Fruit fly (Drosophila melanogaster) whole organism, embryonic: ENCODE results near the gene CG31445.
A peak's percentile ranks its signal among the peaks of the same experiment; 100 is the strongest.

Experiments
- CG10209 ChIP-seq: fragments of 200-800 bp; sonication (Bioruptor generic); optimal IDR thresholded peaks from 3 replicates; lab custom pipeline; 2017; ENCODE audit warnings: missing biosample characterization, mild to moderate bottlenecking, missing genetic modification characterization, missing genetic modification reagents
- CG11456 ChIP-seq: fragments of 200-800 bp; sonication (Bioruptor generic); IDR thresholded peaks from 3 replicates; pipeline ENCODE4 v1.3.6; 2022; ENCODE audit warnings: missing biosample characterization, missing genetic modification characterization
- CG12104 ChIP-seq: fragments of 200-800 bp; sonication (Bioruptor generic); optimal IDR thresholded peaks from 3 replicates; lab custom pipeline; 2016; ENCODE audit warnings: missing biosample characterization, missing genetic modification characterization
- CG12659 ChIP-seq: fragments of 200-800 bp; sonication (Bioruptor generic); optimal IDR thresholded peaks from 3 replicates; lab custom pipeline; 2017; ENCODE audit warnings: mild to moderate bottlenecking, missing biosample characterization, missing genetic modification reagents, missing genetic modification characterization
- CG12942 ChIP-seq: fragments of 200-800 bp; sonication (Bioruptor generic); optimal IDR thresholded peaks from 3 replicates; lab custom pipeline; 2016; ENCODE audit warnings: missing biosample characterization, missing genetic modification characterization
- CG13894 ChIP-seq: fragments of 200-800 bp; sonication (Bioruptor generic); optimal IDR thresholded peaks from 3 replicates; lab custom pipeline; 2018; ENCODE audit warnings: missing biosample characterization, mild to moderate bottlenecking, missing genetic modification characterization, moderate library complexity
- CG15011 ChIP-seq: fragments of 200-800 bp; sonication (Bioruptor generic); optimal IDR thresholded peaks from 3 replicates; lab custom pipeline; 2018; ENCODE audit warnings: missing biosample characterization, mild to moderate bottlenecking, missing genetic modification characterization
- CG15601 ChIP-seq: fragments of 200-800 bp; sonication (Bioruptor generic); optimal IDR thresholded peaks from 3 replicates; lab custom pipeline; 2019; ENCODE audit warnings: missing biosample characterization, mild to moderate bottlenecking, missing genetic modification characterization, moderate library complexity
- CG17568 ChIP-seq: fragments of 200-800 bp; sonication (Bioruptor generic); optimal IDR thresholded peaks from 2 replicates; lab custom pipeline; 2018; ENCODE audit warnings: missing biosample characterization, mild to moderate bottlenecking, missing genetic modification characterization, moderate library complexity
- CG18262 ChIP-seq: fragments of 200-800 bp; optimal IDR thresholded peaks from 3 replicates; lab custom pipeline; 2019; ENCODE audit warnings: missing biosample characterization, mild to moderate bottlenecking, missing genetic modification characterization, moderate library complexity
- CG2116 ChIP-seq: fragments of 200-800 bp; sonication (Bioruptor generic); optimal IDR thresholded peaks from 3 replicates; lab custom pipeline; 2018; ENCODE audit warnings: missing biosample characterization, mild to moderate bottlenecking, missing genetic modification characterization
- CG2202 ChIP-seq: fragments of 200-800 bp; sonication (Bioruptor generic); optimal IDR thresholded peaks from 2 replicates; lab custom pipeline; 2018; ENCODE audit warnings: missing biosample characterization, mild to moderate bottlenecking, missing genetic modification characterization
- CG2712 ChIP-seq: fragments of 200-800 bp; optimal IDR thresholded peaks from 3 replicates; lab custom pipeline; 2019; ENCODE audit warnings: missing biosample characterization, mild to moderate bottlenecking, missing genetic modification characterization, moderate library complexity
- CG32767 ChIP-seq: fragments of 200-800 bp; sonication (Bioruptor generic); IDR thresholded peaks from 2 replicates; pipeline ENCODE4 v1.3.6; 2022; ENCODE audit warnings: missing biosample characterization, missing genetic modification characterization
- CG3281 ChIP-seq: fragments of 200-800 bp; sonication (Bioruptor generic); optimal IDR thresholded peaks from 3 replicates; lab custom pipeline; 2017; ENCODE audit warnings: missing biosample characterization, mild to moderate bottlenecking, missing genetic modification characterization
- CG34422 ChIP-seq: fragments of 200-800 bp; sonication (Bioruptor generic); IDR thresholded peaks from 3 replicates; pipeline ENCODE4 v1.3.6; 2022; ENCODE audit warnings: missing biosample characterization, missing genetic modification characterization
- CG4730 ChIP-seq: fragments of 200-800 bp; sonication (Bioruptor generic); IDR thresholded peaks from 2 replicates; pipeline ENCODE4 v1.3.6; 2022; ENCODE audit warnings: missing biosample characterization, missing genetic modification characterization
- CG4854 ChIP-seq: fragments of 200-800 bp; sonication (Bioruptor generic); optimal IDR thresholded peaks from 2 replicates; lab custom pipeline; 2016; ENCODE audit warnings: missing biosample characterization, missing genetic modification characterization, inconsistent platforms
- CG5180 ChIP-seq: fragments of 200-800 bp; sonication (Bioruptor generic); optimal IDR thresholded peaks from 3 replicates; lab custom pipeline; 2017; ENCODE audit warnings: missing biosample characterization, missing genetic modification characterization, mild to moderate bottlenecking, moderate library complexity, missing genetic modification reagents
- CG5245 ChIP-seq: fragments of 200-800 bp; sonication (Bioruptor generic); optimal IDR thresholded peaks from 3 replicates; lab custom pipeline; 2016; ENCODE audit warnings: missing biosample characterization, missing genetic modification characterization
- CG6683 ChIP-seq: fragments of 200-800 bp; sonication (Bioruptor generic); optimal IDR thresholded peaks from 2 replicates; lab custom pipeline; 2017; ENCODE audit warnings: missing biosample characterization, mild to moderate bottlenecking, missing genetic modification characterization, missing genetic modification reagents
- CG6813 ChIP-seq: fragments of 200-800 bp; sonication (Bioruptor generic); optimal IDR thresholded peaks from 2 replicates; lab custom pipeline; 2017; ENCODE audit warnings: missing biosample characterization, missing genetic modification characterization, mild to moderate bottlenecking, moderate library complexity, missing genetic modification reagents
- CG7271 ChIP-seq: fragments of 200-800 bp; sonication (Bioruptor generic); optimal IDR thresholded peaks from 2 replicates; lab custom pipeline; 2018; ENCODE audit warnings: missing biosample characterization, mild to moderate bottlenecking, missing genetic modification characterization, moderate library complexity
- CG7372 ChIP-seq: fragments of 200-800 bp; sonication (Bioruptor generic); IDR thresholded peaks from 2 replicates; pipeline ENCODE4 v1.3.6; 2022; ENCODE audit warnings: missing biosample characterization, missing genetic modification characterization
- CG7839 ChIP-seq: fragments of 200-800 bp; sonication (Bioruptor generic); optimal IDR thresholded peaks from 3 replicates; lab custom pipeline; 2018; ENCODE audit warnings: missing biosample characterization, mild to moderate bottlenecking, missing genetic modification characterization, moderate library complexity
- Dref ChIP-seq: fragments of 200-800 bp; sonication (Bioruptor generic); IDR thresholded peaks from 2 replicates; pipeline ENCODE4 v1.3.6; 2022; ENCODE audit warnings: missing biosample characterization, missing genetic modification characterization
- Ets65A ChIP-seq: fragments of 200-800 bp; sonication (Bioruptor generic); peaks from one replicate; lab custom pipeline; 2016; ENCODE audit warnings: missing biosample characterization, missing genetic modification characterization
- HLH3B ChIP-seq: fragments of 200-800 bp; sonication (Bioruptor generic); IDR thresholded peaks from 2 replicates; pipeline ENCODE4 v1.3.6; 2022; ENCODE audit warnings: missing biosample characterization, missing genetic modification characterization
- MBD-R2 ChIP-seq: fragments of 200-800 bp; sonication (Bioruptor generic); IDR thresholded peaks from 2 replicates; pipeline ENCODE4 v1.3.6; 2022; ENCODE audit warnings: missing biosample characterization, missing genetic modification characterization
- Oli ChIP-seq: fragments of 200-800 bp; sonication (Bioruptor generic); optimal IDR thresholded peaks from 2 replicates; lab custom pipeline; 2018; ENCODE audit warnings: missing biosample characterization, mild to moderate bottlenecking, missing genetic modification characterization, moderate library complexity
- Poxn ChIP-seq: fragments of 200-800 bp; sonication (Bioruptor generic); IDR thresholded peaks from 2 replicates; pipeline ENCODE4 v1.3.6; 2022; ENCODE audit warnings: missing biosample characterization, missing genetic modification characterization
- Spps ChIP-seq: fragments of 200-800 bp; sonication (Bioruptor generic); optimal IDR thresholded peaks from 2 replicates; lab custom pipeline; 2018; ENCODE audit warnings: missing biosample characterization, mild to moderate bottlenecking, missing genetic modification characterization
- Sry-δ ChIP-seq: fragments of 200-800 bp; sonication (Bioruptor generic); optimal IDR thresholded peaks from 2 replicates; lab custom pipeline; 2016; ENCODE audit warnings: missing biosample characterization, missing genetic modification characterization
- Vsx1 ChIP-seq: fragments of 200-800 bp; sonication (Bioruptor generic); optimal IDR thresholded peaks from 2 replicates; lab custom pipeline; 2017; ENCODE audit warnings: missing biosample characterization, mild to moderate bottlenecking, missing genetic modification characterization, missing genetic modification reagents
- chinmo ChIP-seq: fragments of 200-800 bp; sonication (Bioruptor generic); IDR thresholded peaks from 4 replicates; pipeline ENCODE4 v1.3.6; 2022; ENCODE audit warnings: missing biosample characterization, missing genetic modification characterization; ENCODE audit not compliant: partially characterized antibody
- ci ChIP-seq: fragments of 200-800 bp; sonication (Bioruptor generic); IDR thresholded peaks from 3 replicates; pipeline ENCODE4 v1.3.6; 2022; ENCODE audit warnings: missing biosample characterization, missing genetic modification characterization
- corto ChIP-seq: fragments of 200-800 bp; sonication (Bioruptor generic); optimal IDR thresholded peaks from 2 replicates; lab custom pipeline; 2016; ENCODE audit warnings: missing biosample characterization, mild to moderate bottlenecking, missing genetic modification characterization, moderate library complexity
- crc ChIP-seq: fragments of 200-800 bp; sonication (Bioruptor generic); optimal IDR thresholded peaks from 2 replicates; lab custom pipeline; 2016; ENCODE audit warnings: missing biosample characterization, missing genetic modification characterization
- exex ChIP-seq: fragments of 200-800 bp; sonication (Bioruptor generic); optimal IDR thresholded peaks from 4 replicates; lab custom pipeline; 2018; ENCODE audit warnings: missing biosample characterization, mild to moderate bottlenecking, missing genetic modification characterization, moderate library complexity
- fd102C ChIP-seq: fragments of 200-800 bp; sonication (Bioruptor generic); optimal IDR thresholded peaks from 2 replicates; lab custom pipeline; 2018; ENCODE audit warnings: missing biosample characterization, mild to moderate bottlenecking, missing genetic modification characterization, moderate library complexity
- ken ChIP-seq: fragments of 200-800 bp; sonication (Bioruptor generic); IDR thresholded peaks from 3 replicates; pipeline ENCODE4 v1.3.6; 2022; ENCODE audit warnings: missing biosample characterization, missing genetic modification characterization
- lbe ChIP-seq: fragments of 200-800 bp; sonication (Bioruptor generic); optimal IDR thresholded peaks from 2 replicates; lab custom pipeline; 2016; ENCODE audit warnings: missing biosample characterization, mild to moderate bottlenecking, missing genetic modification characterization
- lilli ChIP-seq: fragments of 200-800 bp; sonication (Bioruptor generic); optimal IDR thresholded peaks from 3 replicates; lab custom pipeline; 2016; ENCODE audit warnings: missing biosample characterization, missing genetic modification characterization
- mam ChIP-seq: fragments of 200-800 bp; sonication (Bioruptor generic); optimal IDR thresholded peaks from 3 replicates; lab custom pipeline; 2016; ENCODE audit warnings: missing biosample characterization, missing genetic modification characterization
- nmo ChIP-seq: fragments of 200-800 bp; sonication (Bioruptor generic); optimal IDR thresholded peaks from 2 replicates; lab custom pipeline; 2018; ENCODE audit warnings: missing biosample characterization, mild to moderate bottlenecking, missing genetic modification characterization, moderate library complexity
- org-1 ChIP-seq: fragments of 200-800 bp; sonication (Bioruptor generic); optimal IDR thresholded peaks from 2 replicates; lab custom pipeline; 2017; ENCODE audit warnings: missing biosample characterization, missing genetic modification characterization
- psq ChIP-seq: fragments of 200-800 bp; sonication (Bioruptor generic); optimal IDR thresholded peaks from 2 replicates; lab custom pipeline; 2017; ENCODE audit warnings: missing biosample characterization, missing genetic modification characterization
- rib ChIP-seq: fragments of 200-800 bp; sonication (Bioruptor generic); IDR thresholded peaks from 2 replicates; pipeline ENCODE4 v1.3.6; 2022; ENCODE audit warnings: missing biosample characterization, missing genetic modification characterization
- scrt ChIP-seq: fragments of 200-800 bp; sonication (Bioruptor generic); optimal IDR thresholded peaks from 2 replicates; lab custom pipeline; 2018; ENCODE audit warnings: missing biosample characterization, mild to moderate bottlenecking, missing genetic modification characterization, moderate library complexity
- tx ChIP-seq: fragments of 200-800 bp; sonication (Bioruptor generic); optimal IDR thresholded peaks from 2 replicates; lab custom pipeline; 2016; ENCODE audit warnings: missing biosample characterization, missing genetic modification characterization
- vfl ChIP-seq: fragments of 200-800 bp; sonication (Bioruptor generic); optimal IDR thresholded peaks from 2 replicates; lab custom pipeline; 2016; ENCODE audit warnings: missing biosample characterization, missing genetic modification characterization

The CG31445 gene

DNA sequence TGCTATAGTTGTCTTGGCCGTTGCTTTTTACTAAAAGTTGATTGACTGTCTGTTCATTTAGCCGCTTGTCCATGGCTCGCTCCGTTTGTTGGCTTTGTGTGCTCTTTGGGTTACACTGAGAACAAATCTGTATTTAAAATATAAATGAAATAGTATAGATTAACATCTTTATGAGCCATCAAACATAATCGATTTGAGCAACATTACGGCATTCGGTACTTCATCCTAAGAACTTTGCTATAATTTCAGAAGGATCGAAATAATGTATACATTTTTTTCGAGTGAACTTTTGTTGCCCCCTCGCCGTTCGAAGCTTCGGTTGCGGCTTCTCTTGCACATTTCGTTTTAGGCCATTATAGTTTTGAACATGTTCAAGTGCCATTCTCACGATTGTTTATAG lies 36.6 kb downstream of the CG31445 start (continued):
- TF ChIP-seq CG7839 (tag; lab: Kevin White, UChicago) = peak; percentile 78
- no peak for TF ChIP-seq lbe
- peak; percentile 89 for TF ChIP-seq ci
- TF ChIP-seq CG7271 (tag; lab: Kevin White, UChicago) = peak; percentile 13
- TF ChIP-seq lilli (GFP tag; lab: Kevin White, UChicago) = peak; percentile 34
- no peak for TF ChIP-seq exex (tag; lab: Kevin White, UChicago)
- no peak for TF ChIP-seq Sry-δ (GFP tag; lab: Kevin White, UChicago)
- TF ChIP-seq CG12104 = peak; percentile 8
- no peak for TF ChIP-seq crc
- peak; percentile 61 for TF ChIP-seq Spps (tag; lab: Kevin White, UChicago)
- TF ChIP-seq HLH3B = peak; percentile 70
- TF ChIP-seq nmo (GFP tag; lab: Kevin White, UChicago) = peak; percentile 76
- TF ChIP-seq CG17568 = peak; percentile 53
- TF ChIP-seq CG6813 = peak; percentile 54
- TF ChIP-seq CG11456 (GFP tag; lab: Robert Waterston, UW) = peak; percentile 60; the same call in 1 of the 3 replicates
- TF ChIP-seq fd102C (GFP tag; lab: Kevin White, UChicago) = no peak
- TF ChIP-seq scrt (GFP tag; lab: Kevin White, UChicago) = peak; percentile 53
- no peak for TF ChIP-seq MBD-R2
- TF ChIP-seq CG4854 (GFP tag; lab: Kevin White, UChicago) = peak; percentile 10
- peak; percentile 8 for TF ChIP-seq mam (GFP tag; lab: Kevin White, UChicago)
- peak; percentile 56; the same call in 1 of the 3 replicates for TF ChIP-seq CG34422 (GFP tag; lab: Robert Waterston, UW)
- peak; percentile 54; the same call in 1 of the 2 replicates for TF ChIP-seq CG7372 (GFP tag; lab: Robert Waterston, UW)
- TF ChIP-seq tx (GFP tag; lab: Kevin White, UChicago) = no peak
- peak; percentile 57 for TF ChIP-seq CG4730
- peak; percentile 78 for TF ChIP-seq CG18262
- TF ChIP-seq corto (GFP tag; lab: Kevin White, UChicago) = peak; percentile 22
- peak; percentile 68 for TF ChIP-seq CG12659 (GFP tag; lab: Kevin White, UChicago)
- TF ChIP-seq CG2712 (tag; lab: Kevin White, UChicago) = peak; percentile 82
- TF ChIP-seq vfl (GFP tag; lab: Kevin White, UChicago) = no peak
- 0 out of 2 replicates have a peak, but pooled peaks have one; percentile 40 for TF ChIP-seq CG32767 (GFP tag; lab: Robert Waterston, UW)
- peak; percentile 59 for TF ChIP-seq CG2202
- TF ChIP-seq chinmo = no peak
- TF ChIP-seq CG13894 (tag; lab: Kevin White, UChicago) = no peak
- TF ChIP-seq CG15011 (GFP tag; lab: Kevin White, UChicago) = peak; percentile 40
- peak; percentile 69 for TF ChIP-seq CG15601
- TF ChIP-seq CG6683 (GFP tag; lab: Kevin White, UChicago) = peak; percentile 29
- TF ChIP-seq org-1 = peak; percentile 50
- no peak for TF ChIP-seq CG12942 (GFP tag; lab: Kevin White, UChicago)
- peak; percentile 86 for TF ChIP-seq Oli (tag; lab: Kevin White, UChicago)
- peak; percentile 3 for TF ChIP-seq CG2116
- TF ChIP-seq psq (GFP tag; lab: Kevin White, UChicago) = no peak
- peak; percentile 27 for TF ChIP-seq Vsx1 (GFP tag; lab: Kevin White, UChicago)
- peak; percentile 27 for TF ChIP-seq CG3281 (GFP tag; lab: Kevin White, UChicago)
- peak; percentile 58 for TF ChIP-seq CG5180
- TF ChIP-seq ken (GFP tag; lab: Robert Waterston, UW) = peak; percentile 56; the same call in 2 of the 3 replicates
- TF ChIP-seq Ets65A (GFP tag; lab: Kevin White, UChicago) = peak; percentile 81
- TF ChIP-seq Poxn (GFP tag; lab: Robert Waterston, UW) = no peak
- no peak for TF ChIP-seq Dref (GFP tag; lab: Robert Waterston, UW)
- TF ChIP-seq CG5245 (GFP tag; lab: Kevin White, UChicago) = peak; percentile 39
- peak; percentile 70 for TF ChIP-seq CG10209 (GFP tag; lab: Kevin White, UChicago)
- no peak for TF ChIP-seq rib (GFP tag; lab: Robert Waterston, UW)
